Worm (Caenorhabditis elegans) whole organism, midembryonic: ENCODE measurements around the gene sru-1.

Experiments
- cog-1 ChIP-seq: sonication (generic microtip); optimal IDR thresholded peaks from 2 replicates; lab custom pipeline; 2016; ENCODE audit warnings: missing genetic modification characterization, missing compliant biosample characterization
- flt-1 ChIP-seq: fragments of 200-800 bp; sonication (Bioruptor generic); IDR thresholded peaks from 2 replicates; pipeline ENCODE4 v1.3.6; 2022; ENCODE audit warnings: missing genetic modification characterization, missing compliant biosample characterization
- med-1 ChIP-seq: sonication (generic microtip); optimal IDR thresholded peaks from 2 replicates; lab custom pipeline; 2017; ENCODE audit warnings: missing genetic modification characterization, mild to moderate bottlenecking, missing compliant biosample characterization, antibody characterized with exemption, missing genetic modification reagents; ENCODE audit not compliant: insufficient read depth
- ref-1 ChIP-seq: fragments of 200-800 bp; sonication (Bioruptor generic); conservative IDR thresholded peaks from 2 replicates; pipeline ENCODE4 v1.3.6; 2022; ENCODE audit warnings: missing genetic modification reagents, missing genetic modification characterization, missing compliant biosample characterization
- tab-1 ChIP-seq: fragments of 200-800 bp; sonication (Bioruptor generic); IDR thresholded peaks from 2 replicates; pipeline ENCODE4 v1.3.6; 2022; ENCODE audit warnings: missing genetic modification characterization, missing compliant biosample characterization
- ztf-29 ChIP-seq: fragments of 200-800 bp; sonication (Bioruptor generic); IDR thresholded peaks from 2 replicates; pipeline ENCODE4 v1.3.6; 2022; ENCODE audit warnings: missing genetic modification reagents, missing genetic modification characterization, missing compliant biosample characterization

DNA sequence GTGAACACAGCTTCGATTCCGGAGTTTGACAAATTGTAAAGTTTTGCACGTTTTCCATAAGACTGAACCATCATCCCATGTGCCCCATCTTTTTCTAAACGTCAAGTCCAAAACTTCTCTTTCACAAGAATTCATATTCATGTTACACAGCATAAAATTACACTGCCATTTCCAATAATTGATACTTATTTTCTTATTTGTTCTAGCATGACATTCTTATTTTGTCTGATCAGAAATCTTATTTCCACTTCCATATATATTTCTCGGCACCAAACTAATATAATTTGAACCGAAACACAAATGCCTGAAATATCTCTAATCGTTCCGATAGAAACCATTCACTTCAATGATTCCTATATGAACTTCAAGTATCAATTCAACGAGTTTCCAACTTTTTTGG lies 2.4 kb upstream of the sru-1 start, which contains the start of gene sru-2:
- TF ChIP-seq ztf-29 (no peak), flt-1 (no peak), cog-1 (tag; lab: Kevin White, UChicago) (no peak), med-1 (no peak), tab-1 (no peak), ref-1 (GFP tag; lab: Robert Waterston, UW) (no peak)
